Fruit fly (Drosophila melanogaster): ENCODE measurements around the gene DIP-gamma.

The DIP-gamma gene

DNA sequence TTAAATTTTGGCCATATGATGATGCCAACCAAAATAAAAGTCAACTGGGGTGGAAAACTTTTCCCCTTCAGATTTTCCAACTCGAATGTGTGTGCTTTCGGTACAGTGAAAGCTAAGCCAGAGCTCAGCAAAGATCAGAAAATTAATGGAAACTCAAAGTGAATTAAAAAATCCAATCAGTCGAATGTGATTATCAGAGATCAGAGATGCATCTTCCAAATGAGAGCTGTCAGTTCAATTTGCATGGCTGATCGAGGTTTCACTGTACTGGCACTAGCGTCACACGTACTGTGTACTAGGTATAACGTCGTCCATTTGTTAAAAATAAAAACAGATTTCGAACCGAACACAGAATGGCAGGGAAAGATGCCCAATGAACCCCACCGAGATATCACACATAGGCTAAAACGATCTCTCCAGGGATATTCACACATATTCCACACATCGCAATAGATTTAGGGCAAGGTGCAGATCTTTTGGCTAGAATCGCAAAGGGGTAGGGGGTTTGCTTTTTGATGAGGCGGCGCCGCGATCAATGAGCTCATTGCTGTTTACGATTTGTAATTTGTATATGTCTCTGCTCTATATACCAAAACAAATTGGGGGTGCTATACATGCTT lies 65.2 kb downstream of the DIP-gamma start (continued):
- no peak for TF ChIP-seq z (GFP tag; IDR thresholded peaks at IDR 0.05)
- TF ChIP-seq Dbx (GFP tag; IDR thresholded peaks at IDR 0.05) = peak; percentile 84
- peak; percentile 55 for TF ChIP-seq danr (GFP tag; IDR thresholded peaks at IDR 0.05)
- no peak for TF ChIP-seq fd102C (GFP tag; optimal IDR thresholded peaks at IDR 0.05)
- TF ChIP-seq E2f2 (GFP tag; IDR thresholded peaks at IDR 0.05) = peak; percentile 60
- TF ChIP-seq Ravus (GFP tag; IDR thresholded peaks at IDR 0.05) = peak; percentile 58; the same call in 1 of the 2 replicates
- TF ChIP-seq Oli (tag; optimal IDR thresholded peaks at IDR 0.05) = peak; percentile 77
- TF ChIP-seq Dad (GFP tag; optimal IDR thresholded peaks at IDR 0.05) = peak; percentile 76
- TF ChIP-seq CG34224 (GFP tag; IDR thresholded peaks at IDR 0.05; ENCODE audit: partially characterized antibody) = no peak
- peak; percentile 93 for TF ChIP-seq sens (GFP tag)
- no peak for TF ChIP-seq gt (GFP tag; IDR thresholded peaks at IDR 0.05)
- peak; percentile 87 for TF ChIP-seq Antp (GFP tag; optimal IDR thresholded peaks at IDR 0.05)
- peak; percentile 31 for TF ChIP-seq CG7556 (GFP tag; optimal IDR thresholded peaks at IDR 0.05)
- peak; percentile 64 for TF ChIP-seq B-H2 (GFP tag; optimal IDR thresholded peaks at IDR 0.05)
- TF ChIP-seq stc (GFP tag; IDR thresholded peaks at IDR 0.05) = peak; percentile 75
- TF ChIP-seq CG17361 (GFP tag; IDR thresholded peaks at IDR 0.05) = peak; percentile 50; the same call in 2 of the 3 replicates
- TF ChIP-seq eve (GFP tag; optimal IDR thresholded peaks at IDR 0.05) = no peak
- TF ChIP-seq fd3F (GFP tag; optimal IDR thresholded peaks at IDR 0.05) = peak; percentile 68
- TF ChIP-seq ewg (GFP tag; optimal IDR thresholded peaks at IDR 0.05) = peak; percentile 41
- TF ChIP-seq ssp (GFP tag; IDR thresholded peaks at IDR 0.05) = peak; percentile 63
- peak; percentile 92 for TF ChIP-seq al (GFP tag; IDR thresholded peaks at IDR 0.05)
- peak; percentile 14 for TF ChIP-seq wek (GFP tag; optimal IDR thresholded peaks at IDR 0.05)
- no peak for TF ChIP-seq amos (GFP tag; IDR thresholded peaks at IDR 0.05; ENCODE audit: partially characterized antibody)
- TF ChIP-seq Nf-YA (GFP tag; IDR thresholded peaks at IDR 0.05) = peak; percentile 7; the same call in 1 of the 2 replicates
- no peak for TF ChIP-seq kni (GFP tag; optimal IDR thresholded peaks at IDR 0.05)
- TF ChIP-seq lab (GFP tag; optimal IDR thresholded peaks at IDR 0.05) = peak; percentile 74
- peak; percentile 79; the same call in 1 of the 2 replicates for TF ChIP-seq wdn (GFP tag; IDR thresholded peaks at IDR 0.05)
- peak; percentile 75 for TF ChIP-seq ERR (GFP tag; optimal IDR thresholded peaks at IDR 0.05)
- peak; percentile 23 for TF ChIP-seq sd (tag; optimal IDR thresholded peaks at IDR 0.05)
- TF ChIP-seq D (optimal IDR thresholded peaks at IDR 0.05) = no peak
- TF ChIP-seq D (GFP tag; optimal IDR thresholded peaks at IDR 0.05) = peak; percentile 21
- TF ChIP-seq knrl (GFP tag; IDR thresholded peaks at IDR 0.05; ENCODE audit: partially characterized antibody) = no peak
- TF ChIP-seq Dip3 (GFP tag; optimal IDR thresholded peaks at IDR 0.05) = peak; percentile 82
- peak; percentile 78 for TF ChIP-seq ken (GFP tag; IDR thresholded peaks at IDR 0.05)
- TF ChIP-seq NfI (GFP tag; optimal IDR thresholded peaks at IDR 0.05) = peak; percentile 85
- TF ChIP-seq gce (GFP tag; IDR thresholded peaks at IDR 0.05) = peak; percentile 65; the same call in 1 of the 3 replicates
- TF ChIP-seq CG17385 (GFP tag; optimal IDR thresholded peaks at IDR 0.05) = peak; percentile 61
- TF ChIP-seq sug (tag; optimal IDR thresholded peaks at IDR 0.05) = peak; percentile 66
- TF ChIP-seq CrebB (tag; optimal IDR thresholded peaks at IDR 0.05) = peak; percentile 28
- TF ChIP-seq Elba2 (GFP tag; optimal IDR thresholded peaks at IDR 0.05) = no peak
- peak; percentile 76 for TF ChIP-seq CG12155 (GFP tag; optimal IDR thresholded peaks at IDR 0.05)
- TF ChIP-seq bbx (GFP tag; IDR thresholded peaks at IDR 0.05; ENCODE audit: partially characterized antibody) = no peak
- peak; percentile 18 for TF ChIP-seq Nf-YB (GFP tag; optimal IDR thresholded peaks at IDR 0.05)
- TF ChIP-seq mirr (GFP tag; optimal IDR thresholded peaks at IDR 0.05) = peak; percentile 25
- TF ChIP-seq CG9609 (GFP tag; optimal IDR thresholded peaks at IDR 0.05) = peak; percentile 80
- TF ChIP-seq CG18262 (tag; optimal IDR thresholded peaks at IDR 0.05) = peak; percentile 61
- TF ChIP-seq PHDP (tag; optimal IDR thresholded peaks at IDR 0.05) = peak; percentile 83
- no peak for TF ChIP-seq ac (GFP tag; optimal IDR thresholded peaks at IDR 0.05)
- no peak for TF ChIP-seq trh (GFP tag; optimal IDR thresholded peaks at IDR 0.05)
- TF ChIP-seq abd-A (tag; optimal IDR thresholded peaks at IDR 0.05) = no peak

All from whole organism, embryonic.